Fruit fly (Drosophila melanogaster): ENCODE data around the gene CG31287.
"Not testable (repeated sequence)": the region's sequence is repeated elsewhere in the genome, so short reads cannot be mapped to it uniquely, and the experiment has no call there.

Gene CG31287

dm6 chr3R:16187737-16188136 lies 15.4 kb upstream of the CG31287 start:
- TF ChIP-seq CG12768 (GFP tag; optimal IDR thresholded peaks at IDR 0.05) (no peak), Clk (GFP tag; optimal IDR thresholded peaks at IDR 0.05) (no peak), cnc (optimal IDR thresholded peaks at IDR 0.05) (no peak), CG11617 (GFP tag; optimal IDR thresholded peaks at IDR 0.05) (no peak), CG5204 (GFP tag; optimal IDR thresholded peaks at IDR 0.05) (no peak), Crg-1 (GFP tag; optimal IDR thresholded peaks at IDR 0.05) (no peak), toe (GFP tag; optimal IDR thresholded peaks at IDR 0.05) (no peak), CG14711 (tag; optimal IDR thresholded peaks at IDR 0.05) (no peak), Mnt (GFP tag; optimal IDR thresholded peaks at IDR 0.05) (no peak), CG7045 (GFP tag; optimal IDR thresholded peaks at IDR 0.05) (no peak), kay (GFP tag; ENCODE audit: borderline replicate concordance) (no peak), CG33017 (tag; optimal IDR thresholded peaks at IDR 0.05) (no peak), Hr96 (GFP tag; optimal IDR thresholded peaks at IDR 0.05) (no peak), CG1620 (GFP tag; optimal IDR thresholded peaks at IDR 0.05) (no peak), CG7101 (tag; optimal IDR thresholded peaks at IDR 0.05) (no peak), cic (GFP tag; optimal IDR thresholded peaks at IDR 0.05) (no peak), tj (GFP tag; optimal IDR thresholded peaks at IDR 0.05) (no peak), pad (GFP tag; optimal IDR thresholded peaks at IDR 0.05) (no peak)

- TF ChIP-seq CG5204, CG11617, Hr96 (GFP tag; optimal IDR thresholded peaks at IDR 0.05): not testable (repeated sequence)
These were observed 13.7 kb upstream of the CG31287 start, which contains the start of gene Bin1 for dm6 chr3R:16189464-16189863. Gene Bin1 (minus strand): TSS chr3R:16189564.

dm6 chr3R:16190183-16190763 lies 12.9 kb upstream of the CG31287 start:
- TF ChIP-seq pad (GFP tag; optimal IDR thresholded peaks at IDR 0.05) (no peak), tj (GFP tag; optimal IDR thresholded peaks at IDR 0.05) (peak; percentile 85)

dm6 chr3R:16190782-16191181 lies 12.4 kb upstream of the CG31287 start:
- TF ChIP-seq tj (GFP tag; optimal IDR thresholded peaks at IDR 0.05) (peak; percentile 43), pad (GFP tag; optimal IDR thresholded peaks at IDR 0.05) (no peak), Clk (GFP tag; optimal IDR thresholded peaks at IDR 0.05) (no peak), cic (GFP tag; optimal IDR thresholded peaks at IDR 0.05) (peak; percentile 94)

dm6 chr3R:16200497-16201019 lies 2.6 kb upstream of the CG31287 start:
- TF ChIP-seq toe (GFP tag; optimal IDR thresholded peaks at IDR 0.05) (no peak), kay (GFP tag; ENCODE audit: borderline replicate concordance) (peak; percentile 30), CG7045 (GFP tag; optimal IDR thresholded peaks at IDR 0.05) (no peak)

dm6 chr3R:16202335-16203024 lies 691 bp upstream of the CG31287 start:
- TF ChIP-seq CG7101 (tag; optimal IDR thresholded peaks at IDR 0.05) (no peak), CG1620 (GFP tag; optimal IDR thresholded peaks at IDR 0.05) (no peak), bab1 (GFP tag; optimal IDR thresholded peaks at IDR 0.05) (peak; percentile 7), tj (GFP tag; optimal IDR thresholded peaks at IDR 0.05) (peak; percentile 25), ovo (GFP tag; optimal IDR thresholded peaks at IDR 0.05) (peak; percentile 47), pad (GFP tag; optimal IDR thresholded peaks at IDR 0.05) (peak; percentile 14), Mnt (GFP tag; optimal IDR thresholded peaks at IDR 0.05) (no peak)

dm6 chr3R:16205155-16205778 lies 2.1 kb downstream of the CG31287 start, which contains the start of gene mtSSB:
Gene mtSSB (minus strand): TSS chr3R:16205250.
- TF ChIP-seq CG11617 (GFP tag; optimal IDR thresholded peaks at IDR 0.05) (peak; percentile 19), bab1 (GFP tag; optimal IDR thresholded peaks at IDR 0.05) (peak; percentile 81), CG33017 (tag; optimal IDR thresholded peaks at IDR 0.05) (peak; percentile 55), CG1620 (GFP tag; optimal IDR thresholded peaks at IDR 0.05) (peak; percentile 95), cnc (optimal IDR thresholded peaks at IDR 0.05) (no peak), CG5204 (GFP tag; optimal IDR thresholded peaks at IDR 0.05) (peak; percentile 86), CG7045 (GFP tag; optimal IDR thresholded peaks at IDR 0.05) (peak; percentile 69), Hr96 (GFP tag; optimal IDR thresholded peaks at IDR 0.05) (peak; percentile 87), CG12768 (GFP tag; optimal IDR thresholded peaks at IDR 0.05) (peak; percentile 41), CG7101 (tag; optimal IDR thresholded peaks at IDR 0.05) (peak; percentile 84), Clk (GFP tag; optimal IDR thresholded peaks at IDR 0.05) (peak; percentile 5), Crg-1 (GFP tag; optimal IDR thresholded peaks at IDR 0.05) (peak; percentile 90), toe (GFP tag; optimal IDR thresholded peaks at IDR 0.05) (peak; percentile 88), pad (GFP tag; optimal IDR thresholded peaks at IDR 0.05) (peak; percentile 76), CG14711 (tag; optimal IDR thresholded peaks at IDR 0.05) (peak; percentile 73), Mnt (GFP tag; optimal IDR thresholded peaks at IDR 0.05) (peak; percentile 88), kay (GFP tag; ENCODE audit: borderline replicate concordance) (peak; percentile 85), cic (GFP tag; optimal IDR thresholded peaks at IDR 0.05) (peak; percentile 73), tj (GFP tag; optimal IDR thresholded peaks at IDR 0.05) (peak; percentile 52), ovo (GFP tag; optimal IDR thresholded peaks at IDR 0.05) (peak; percentile 79)
